Worm (Caenorhabditis elegans) whole organism, late embryonic: ENCODE measurements around the gene dac-1.

ENCODE experiments used
- C08G9.2 ChIP-seq: sonication (generic microtip); optimal IDR thresholded peaks from 2 replicates; lab custom pipeline; 2016; ENCODE audit warnings: mild to moderate bottlenecking, missing genetic modification characterization, moderate library complexity, missing compliant biosample characterization
- F13H6.1 ChIP-seq: sonication (generic microtip); optimal IDR thresholded peaks from 2 replicates; lab custom pipeline; 2016; ENCODE audit warnings: missing genetic modification characterization, missing compliant biosample characterization
- T23F11.4 ChIP-seq: fragments of 200-800 bp; sonication (Bioruptor generic); optimal IDR thresholded peaks from 2 replicates; lab custom pipeline; 2018; ENCODE audit warnings: mild to moderate bottlenecking, missing genetic modification characterization, missing compliant biosample characterization
- Y22D7AL.16 ChIP-seq: sonication (generic microtip); optimal IDR thresholded peaks from 2 replicates; lab custom pipeline; 2016; ENCODE audit warnings: missing genetic modification characterization, missing compliant biosample characterization
- ahr-1 ChIP-seq: sonication (generic microtip); optimal IDR thresholded peaks from 2 replicates; lab custom pipeline; 2016; ENCODE audit warnings: missing genetic modification characterization, missing compliant biosample characterization
- ama-1 ChIP-seq: fragments of 150-350 bp; optimal IDR thresholded peaks from 2 replicates; lab custom pipeline; 2014
- ceh-14 ChIP-seq: sonication (generic microtip); optimal IDR thresholded peaks from 2 replicates; lab custom pipeline; 2016; ENCODE audit warnings: missing genotype, missing genetic modification characterization, missing compliant biosample characterization
- ceh-18 ChIP-seq: sonication (generic microtip); optimal IDR thresholded peaks from 2 replicates; lab custom pipeline; 2016; ENCODE audit warnings: missing genetic modification characterization, missing compliant biosample characterization
- ceh-2 ChIP-seq: sonication (generic microtip); optimal IDR thresholded peaks from 2 replicates; lab custom pipeline; 2016; ENCODE audit warnings: missing genotype, missing genetic modification characterization, missing compliant biosample characterization
- ceh-22 ChIP-seq: sonication (generic microtip); optimal IDR thresholded peaks from 2 replicates; lab custom pipeline; 2017; ENCODE audit warnings: missing biosample characterization, missing genetic modification characterization
- ceh-24 ChIP-seq: sonication (generic microtip); optimal IDR thresholded peaks from 2 replicates; lab custom pipeline; 2016; ENCODE audit warnings: mild to moderate bottlenecking, missing genetic modification characterization, missing compliant biosample characterization
- ceh-31 ChIP-seq: sonication (generic microtip); optimal IDR thresholded peaks from 2 replicates; lab custom pipeline; 2016; ENCODE audit warnings: missing genetic modification characterization, missing compliant biosample characterization
- ceh-45 ChIP-seq: fragments of 200-800 bp; sonication (Bioruptor generic); IDR thresholded peaks from 2 replicates; pipeline ENCODE4 v1.3.6; 2022; ENCODE audit warnings: missing genetic modification reagents, missing genetic modification characterization, missing compliant biosample characterization
- ceh-48 ChIP-seq: sonication (generic microtip); optimal IDR thresholded peaks from 2 replicates; lab custom pipeline; 2016; ENCODE audit warnings: missing genetic modification characterization, inconsistent platforms, missing compliant biosample characterization
- ceh-6 ChIP-seq: fragments of 200-800 bp; sonication (Bioruptor generic); optimal IDR thresholded peaks from 2 replicates; lab custom pipeline; 2018; ENCODE audit warnings: mild to moderate bottlenecking, missing genetic modification characterization, missing compliant biosample characterization
- ceh-9 ChIP-seq: sonication (generic microtip); optimal IDR thresholded peaks from 2 replicates; lab custom pipeline; 2016; ENCODE audit warnings: mild to moderate bottlenecking, missing genetic modification characterization, inconsistent platforms, missing compliant biosample characterization
- che-1 ChIP-seq: sonication (generic microtip); optimal IDR thresholded peaks from 2 replicates; lab custom pipeline; 2016; ENCODE audit warnings: mild to moderate bottlenecking, missing genetic modification characterization, missing compliant biosample characterization
- dmd-4 ChIP-seq: sonication (generic microtip); optimal IDR thresholded peaks from 2 replicates; lab custom pipeline; 2016; ENCODE audit warnings: borderline replicate concordance, missing genetic modification characterization, missing compliant biosample characterization
- elt-2 ChIP-seq: sonication (generic microtip); optimal IDR thresholded peaks from 2 replicates; lab custom pipeline; 2016; ENCODE audit warnings: missing genetic modification reagents, missing genetic modification characterization, missing compliant biosample characterization
- fax-1 ChIP-seq: sonication (generic microtip); optimal IDR thresholded peaks from 2 replicates; lab custom pipeline; 2016; ENCODE audit warnings: missing genotype, missing genetic modification characterization, missing compliant biosample characterization
- fkh-10 ChIP-seq: fragments of 150-350 bp; optimal IDR thresholded peaks from 2 replicates; lab custom pipeline; 2014; ENCODE audit warnings: missing biosample characterization, missing genetic modification reagents, missing genetic modification characterization
- fkh-6 ChIP-seq: sonication (generic microtip); optimal IDR thresholded peaks from 2 replicates; lab custom pipeline; 2016; ENCODE audit warnings: missing genetic modification characterization, missing compliant biosample characterization
- hlh-13 ChIP-seq: fragments of 200-800 bp; sonication (Bioruptor generic); optimal IDR thresholded peaks from 2 replicates; lab custom pipeline; 2018; ENCODE audit warnings: mild to moderate bottlenecking, missing genetic modification characterization, missing compliant biosample characterization
- hlh-15 ChIP-seq: sonication (generic microtip); optimal IDR thresholded peaks from 2 replicates; lab custom pipeline; 2016; ENCODE audit warnings: missing genetic modification characterization, missing compliant biosample characterization
- hlh-30 ChIP-seq: sonication (generic microtip); optimal IDR thresholded peaks from 2 replicates; lab custom pipeline; 2017; ENCODE audit warnings: antibody characterized with exemption, missing genetic modification characterization, missing compliant biosample characterization; ENCODE audit not compliant: insufficient read depth
- hlh-6 ChIP-seq: sonication (generic microtip); optimal IDR thresholded peaks from 2 replicates; lab custom pipeline; 2016; ENCODE audit warnings: missing genotype, missing genetic modification characterization, missing compliant biosample characterization
- lim-6 ChIP-seq: sonication (generic microtip); optimal IDR thresholded peaks from 2 replicates; lab custom pipeline; 2016; ENCODE audit warnings: missing genetic modification characterization, missing compliant biosample characterization
- lin-11 ChIP-seq: fragments of 200-800 bp; sonication (Bioruptor generic); optimal IDR thresholded peaks from 2 replicates; lab custom pipeline; 2018; ENCODE audit warnings: mild to moderate bottlenecking, missing genetic modification characterization, missing compliant biosample characterization
- nfya-1 ChIP-seq: sonication (generic microtip); optimal IDR thresholded peaks from 2 replicates; lab custom pipeline; 2017; ENCODE audit warnings: missing genetic modification characterization, mild to moderate bottlenecking, missing compliant biosample characterization, antibody characterized with exemption, moderate library complexity
- nhr-11 ChIP-seq: fragments of 150-350 bp; optimal IDR thresholded peaks from 2 replicates; lab custom pipeline; 2014; ENCODE audit warnings: missing biosample characterization, missing genetic modification characterization
- npax-4 ChIP-seq: sonication (generic microtip); optimal IDR thresholded peaks from 2 replicates; lab custom pipeline; 2016; ENCODE audit warnings: missing genetic modification characterization, missing compliant biosample characterization
- pag-3 ChIP-seq: sonication (generic microtip); optimal IDR thresholded peaks from 2 replicates; lab custom pipeline; 2016; ENCODE audit warnings: missing compliant biosample characterization, missing genetic modification characterization, borderline replicate concordance
- pax-1 ChIP-seq: fragments of 150-350 bp; optimal IDR thresholded peaks from 2 replicates; lab custom pipeline; 2014; ENCODE audit warnings: missing biosample characterization, missing genetic modification characterization
- pha-2 ChIP-seq: sonication (generic microtip); optimal IDR thresholded peaks from 2 replicates; lab custom pipeline; 2017; ENCODE audit warnings: mild to moderate bottlenecking, missing genetic modification characterization, missing compliant biosample characterization
- pha-4 ChIP-seq: fragments of 150-350 bp; optimal IDR thresholded peaks from 2 replicates; lab custom pipeline; 2018; ENCODE audit warnings: missing biosample characterization, missing genetic modification reagents, missing genetic modification characterization
- pqm-1 ChIP-seq: sonication (generic microtip); optimal IDR thresholded peaks from 2 replicates; lab custom pipeline; 2016; ENCODE audit warnings: missing genetic modification characterization, missing compliant biosample characterization
- pros-1 ChIP-seq: fragments of 150-350 bp; optimal IDR thresholded peaks from 2 replicates; lab custom pipeline; 2014; ENCODE audit warnings: missing biosample characterization, missing genetic modification reagents, missing genetic modification characterization
- ref-2 ChIP-seq: sonication (generic microtip); optimal IDR thresholded peaks from 2 replicates; lab custom pipeline; 2016; ENCODE audit warnings: missing genetic modification characterization, missing compliant biosample characterization
- sdc-2 ChIP-seq: sonication (generic microtip); optimal IDR thresholded peaks from 2 replicates; lab custom pipeline; 2016; ENCODE audit warnings: missing genotype, missing genetic modification characterization, missing compliant biosample characterization
- sox-2 ChIP-seq: fragments of 200-800 bp; sonication (Bioruptor generic); IDR thresholded peaks from 2 replicates; pipeline ENCODE4 v1.3.6; 2022; ENCODE audit warnings: missing genetic modification reagents, missing genetic modification characterization, missing compliant biosample characterization
- tbx-2 ChIP-seq: sonication (generic microtip); optimal IDR thresholded peaks from 2 replicates; lab custom pipeline; 2016; ENCODE audit warnings: missing genetic modification characterization, missing compliant biosample characterization
- unc-42 ChIP-seq: sonication (generic microtip); optimal IDR thresholded peaks from 2 replicates; lab custom pipeline; 2016; ENCODE audit warnings: missing genotype, missing genetic modification characterization, missing compliant biosample characterization
- unc-86 ChIP-seq: sonication (generic microtip); optimal IDR thresholded peaks from 2 replicates; lab custom pipeline; 2016; ENCODE audit warnings: missing genetic modification characterization, missing compliant biosample characterization
- zip-5 ChIP-seq: sonication (generic microtip); optimal IDR thresholded peaks from 2 replicates; lab custom pipeline; 2016; ENCODE audit warnings: missing genetic modification characterization, missing compliant biosample characterization

Gene dac-1

ce11 chrIII:783254-783753 lies 32.6 kb upstream of the dac-1 start, which contains the start of the genes dagl-2 and ppm-1.G (continued):
- TF ChIP-seq pha-2 (tag; lab: Kevin White, UChicago) (no peak), fax-1 (tag; lab: Kevin White, UChicago) (peak; percentile 59), pqm-1 (tag; lab: Kevin White, UChicago) (peak; percentile 7), dmd-4 (tag; lab: Kevin White, UChicago) (no peak), F13H6.1 (tag; lab: Kevin White, UChicago) (peak; percentile 1), fkh-6 (tag; lab: Kevin White, UChicago) (no peak), hlh-30 (tag; lab: Kevin White, UChicago) (no peak), npax-4 (no peak), pax-1 (tag; lab: Kevin White, UChicago) (peak; percentile 41), unc-86 (tag; lab: Kevin White, UChicago) (peak; percentile 0), lin-11 (tag; lab: Kevin White, UChicago) (no peak), elt-2 (peak; percentile 71), che-1 (tag; lab: Kevin White, UChicago) (no peak), Y22D7AL.16 (tag; lab: Kevin White, UChicago) (no peak), pag-3 (tag; lab: Kevin White, UChicago) (no peak), ceh-14 (peak; percentile 86), lim-6 (tag; lab: Kevin White, UChicago) (peak; percentile 39), ahr-1 (no peak), ceh-48 (tag; lab: Kevin White, UChicago) (no peak), zip-5 (tag; lab: Kevin White, UChicago) (peak; percentile 55), tbx-2 (tag; lab: Kevin White, UChicago) (peak; percentile 84), fkh-10 (GFP tag; lab: Kevin White, UChicago) (no peak), T23F11.4 (no peak), sox-2 (GFP tag; lab: Robert Waterston, UW) (no peak), C08G9.2 (tag; lab: Kevin White, UChicago) (peak; percentile 81), ceh-9 (tag; lab: Kevin White, UChicago) (no peak), hlh-15 (no peak), ama-1 (lab: Kevin White, UChicago) (no peak), nhr-11 (tag; lab: Kevin White, UChicago) (no peak), ceh-22 (no peak), ref-2 (peak; percentile 64)

ce11 chrIII:789604-790003 lies 26.3 kb upstream of the dac-1 start:
- TF ChIP-seq fkh-6 (tag; lab: Kevin White, UChicago) (no peak), ceh-45 (GFP tag; lab: Robert Waterston, UW) (no peak), pax-1 (tag; lab: Kevin White, UChicago) (peak; percentile 17), ceh-24 (tag; lab: Kevin White, UChicago) (no peak)

ce11 chrIII:790591-790990 lies 25.4 kb upstream of the dac-1 start:
- TF ChIP-seq dmd-4 (tag; lab: Kevin White, UChicago) (no peak), hlh-15 (no peak), npax-4 (no peak), pha-4 (tag; lab: Kevin White, UChicago) (no peak)
- TF ChIP-seq, all 69 proteins: peak for 0

ce11 chrIII:793595-793994 lies 22.4 kb upstream of the dac-1 start, which contains the start of gene snt-2:
snt-2 (minus strand) TSS chrIII:793733.
- TF ChIP-seq ceh-6 (GFP tag; lab: Kevin White, UChicago) = no peak
- TF ChIP-seq hlh-13 (GFP tag; lab: Kevin White, UChicago) = no peak
- TF ChIP-seq elt-2 = peak; percentile 38
- TF ChIP-seq ceh-2 = peak; percentile 17
- TF ChIP-seq ceh-18 = peak; percentile 17
- peak; percentile 16 for TF ChIP-seq tbx-2 (tag; lab: Kevin White, UChicago)
- TF ChIP-seq T23F11.4 = no peak
- TF ChIP-seq sdc-2 = no peak
- TF ChIP-seq Y22D7AL.16 (tag; lab: Kevin White, UChicago) = no peak
- TF ChIP-seq pag-3 (tag; lab: Kevin White, UChicago) = no peak
- peak; percentile 19 for TF ChIP-seq pax-1 (tag; lab: Kevin White, UChicago)
- no peak for TF ChIP-seq hlh-6 (tag; lab: Kevin White, UChicago)
- TF ChIP-seq hlh-30 (tag; lab: Kevin White, UChicago) = peak; percentile 65
- peak; percentile 31 for TF ChIP-seq unc-42 (tag; lab: Kevin White, UChicago)
- TF ChIP-seq pros-1 = peak; percentile 8
- TF ChIP-seq lim-6 (tag; lab: Kevin White, UChicago) = no peak
- peak; percentile 87 for TF ChIP-seq nfya-1 (tag; lab: Kevin White, UChicago)
- TF ChIP-seq ceh-31 (tag; lab: Kevin White, UChicago) = peak; percentile 59
